Worm (Caenorhabditis elegans) whole organism, early embryonic: ENCODE data around the gene ZK666.15.

Experiments
- F13C5.2 ChIP-seq: sonication (generic microtip); optimal IDR thresholded peaks from 2 replicates; lab custom pipeline; 2017; ENCODE audit warnings: mild to moderate bottlenecking, missing genetic modification characterization, inconsistent platforms, missing compliant biosample characterization
- ama-1 ChIP-seq: fragments of 150-350 bp; optimal IDR thresholded peaks from 2 replicates; lab custom pipeline; 2014
- ceh-13 ChIP-seq: fragments of 200-800 bp; sonication (Bioruptor generic); optimal IDR thresholded peaks from 2 replicates; lab custom pipeline; 2018; ENCODE audit warnings: mild to moderate bottlenecking, missing genetic modification characterization, missing compliant biosample characterization
- hmbx-1 ChIP-seq: sonication (generic microtip); optimal IDR thresholded peaks from 2 replicates; lab custom pipeline; 2016; ENCODE audit warnings: mild to moderate bottlenecking, missing genetic modification characterization, missing compliant biosample characterization
- hmg-4 ChIP-seq: fragments of 200-800 bp; sonication (Bioruptor generic); optimal IDR thresholded peaks from 2 replicates; lab custom pipeline; 2018; ENCODE audit warnings: mild to moderate bottlenecking, missing genetic modification characterization, missing compliant biosample characterization
- hnd-1 ChIP-seq: sonication (generic microtip); optimal IDR thresholded peaks from 2 replicates; lab custom pipeline; 2016; ENCODE audit warnings: missing genetic modification characterization, missing compliant biosample characterization
- pes-1 ChIP-seq: fragments of 200-800 bp; sonication (Bioruptor generic); IDR thresholded peaks from 2 replicates; pipeline ENCODE4 v1.3.6; 2022; ENCODE audit warnings: missing genetic modification reagents, missing genetic modification characterization, missing compliant biosample characterization
- scrt-1 ChIP-seq: fragments of 200-800 bp; sonication (Bioruptor generic); IDR thresholded peaks from 2 replicates; pipeline ENCODE4 v1.3.6; 2022; ENCODE audit warnings: missing genetic modification characterization, missing compliant biosample characterization
- tbx-37 ChIP-seq: fragments of 200-800 bp; sonication (Bioruptor generic); conservative IDR thresholded peaks from 2 replicates; pipeline ENCODE4 v1.3.6; 2022; ENCODE audit warnings: missing genetic modification reagents, missing genetic modification characterization, missing compliant biosample characterization

DNA sequence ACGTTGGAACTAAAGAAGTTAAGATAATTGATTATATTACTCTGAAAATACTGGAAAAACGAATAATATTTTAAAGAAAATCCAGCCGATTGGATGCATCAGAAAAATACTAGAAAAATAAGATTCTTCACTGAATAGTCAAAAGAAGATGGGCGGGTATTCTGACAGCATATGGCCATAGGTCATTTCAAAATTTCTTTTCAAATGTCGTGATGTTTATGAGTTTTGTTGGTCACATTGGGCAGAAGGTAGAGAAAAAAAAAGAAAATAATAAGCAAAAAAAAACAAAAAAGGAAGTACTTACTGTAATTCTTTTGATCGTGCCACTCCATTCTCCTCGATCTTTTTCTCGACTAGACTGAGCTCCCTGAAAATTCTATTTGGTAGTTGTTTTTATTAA lies 36.7 kb downstream of the ZK666.15 start, which contains the start of gene F59B10.5:
- TF ChIP-seq ama-1 (lab: Kevin White, UChicago) (no peak), pes-1 (GFP tag; lab: Robert Waterston, UW) (no peak), F13C5.2 (tag; lab: Kevin White, UChicago) (no peak), tbx-37 (no peak), hnd-1 (no peak), scrt-1 (no peak), hmg-4 (GFP tag; lab: Kevin White, UChicago) (no peak), ceh-13 (GFP tag; lab: Kevin White, UChicago) (no peak), hmbx-1 (tag; lab: Kevin White, UChicago) (no peak)
